Worm (Caenorhabditis elegans) whole organism, L2 larva: ENCODE measurements around the gene pqn-8.

ENCODE experiments used
- ZK546.5 ChIP-seq: sonication (generic microtip); optimal IDR thresholded peaks from 2 replicates; lab custom pipeline; 2017; ENCODE audit warnings: missing biosample characterization, missing genetic modification characterization
- ceh-82 ChIP-seq: fragments of 150-350 bp; optimal IDR thresholded peaks from 2 replicates; lab custom pipeline; 2014; ENCODE audit warnings: missing biosample characterization, missing genetic modification characterization
- egl-27 ChIP-seq: sonication (generic microtip); optimal IDR thresholded peaks from 3 replicates; lab custom pipeline; 2017; ENCODE audit warnings: missing biosample characterization, missing genetic modification reagents, missing genetic modification characterization
- gmeb-1 ChIP-seq: fragments of 150-350 bp; optimal IDR thresholded peaks from 2 replicates; lab custom pipeline; 2014; ENCODE audit warnings: missing biosample characterization, missing genetic modification characterization
- lin-39 ChIP-seq: fragments of 150-350 bp; optimal IDR thresholded peaks from 2 replicates; lab custom pipeline; 2014; ENCODE audit warnings: missing biosample characterization, missing genetic modification reagents, missing genetic modification characterization
- nhr-11 ChIP-seq: fragments of 150-350 bp; optimal IDR thresholded peaks from 2 replicates; lab custom pipeline; 2014; ENCODE audit warnings: missing biosample characterization, missing genetic modification characterization
- nhr-21 ChIP-seq: fragments of 150-350 bp; optimal IDR thresholded peaks from 2 replicates; lab custom pipeline; 2014; ENCODE audit warnings: missing biosample characterization, missing genetic modification characterization
- nhr-25 ChIP-seq: fragments of 150-350 bp; sonication (generic microtip); optimal IDR thresholded peaks from 3 replicates; lab custom pipeline; 2014; ENCODE audit warnings: missing biosample characterization, missing genetic modification characterization
- nhr-77 ChIP-seq: fragments of 150-350 bp; optimal IDR thresholded peaks from 2 replicates; lab custom pipeline; 2014; ENCODE audit warnings: missing biosample characterization, missing genetic modification characterization
- snpc-4 ChIP-seq: fragments of 150-350 bp; optimal IDR thresholded peaks from 2 replicates; lab custom pipeline; 2014; ENCODE audit warnings: missing biosample characterization, missing genetic modification characterization
- unc-62 ChIP-seq: fragments of 150-350 bp; optimal IDR thresholded peaks from 2 replicates; lab custom pipeline; 2014; ENCODE audit warnings: missing biosample characterization, missing genetic modification reagents, missing genetic modification characterization
- zag-1 ChIP-seq: fragments of 150-350 bp; optimal IDR thresholded peaks from 2 replicates; lab custom pipeline; 2014; ENCODE audit warnings: missing biosample characterization, missing genetic modification characterization

DNA sequence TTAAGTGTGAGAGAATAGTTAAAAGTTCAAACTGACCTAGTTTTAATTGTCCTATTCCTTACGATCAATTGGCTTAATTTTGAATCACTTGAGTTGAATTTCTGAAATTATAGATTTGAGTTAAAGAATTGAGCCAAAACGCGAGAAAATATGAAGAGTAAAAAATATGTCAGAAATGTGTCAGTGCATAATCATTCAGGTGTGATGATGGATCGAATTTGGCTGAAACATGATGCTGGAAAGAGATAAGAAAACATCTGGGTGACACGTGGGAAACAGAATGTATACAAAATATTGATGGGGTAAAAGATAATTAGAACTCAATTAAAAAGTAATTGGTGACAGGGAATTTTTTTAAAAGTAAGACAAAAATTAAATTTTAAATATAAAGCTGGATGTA lies 24.0 kb downstream of the pqn-8 start, which contains the start of gene R10E12.2:
- TF ChIP-seq nhr-11 (tag; lab: Kevin White, UChicago): no peak
- TF ChIP-seq lin-39 (tag; lab: Kevin White, UChicago): no peak
- TF ChIP-seq egl-27 (tag; lab: Kevin White, UChicago): no peak
- no peak for TF ChIP-seq ZK546.5
- TF ChIP-seq gmeb-1 (tag; lab: Kevin White, UChicago): no peak
- TF ChIP-seq ceh-82 (tag; lab: Kevin White, UChicago): no peak
- no peak for TF ChIP-seq snpc-4
- TF ChIP-seq nhr-77 (tag; lab: Kevin White, UChicago): no peak
- TF ChIP-seq unc-62 (GFP tag; lab: Kevin White, UChicago): no peak
- TF ChIP-seq nhr-25 (tag; lab: Kevin White, UChicago): no peak
- no peak for TF ChIP-seq nhr-21 (tag; lab: Kevin White, UChicago)
- TF ChIP-seq zag-1 (tag; lab: Kevin White, UChicago): no peak
